Worm (Caenorhabditis elegans) whole organism, L2 larva: Measurements from ENCODE around the gene Y40C5A.4.
A peak's percentile ranks its signal among the peaks of the same experiment; 100 is the strongest.

ENCODE experiments used
- C34F6.9 ChIP-seq: fragments of 150-350 bp; optimal IDR thresholded peaks from 2 replicates; lab custom pipeline; 2014; ENCODE audit warnings: missing biosample characterization, missing genetic modification characterization
- F13H6.1 ChIP-seq: sonication (generic microtip); optimal IDR thresholded peaks from 2 replicates; lab custom pipeline; 2016; ENCODE audit warnings: missing genetic modification characterization, missing compliant biosample characterization
- R02D3.7 ChIP-seq: fragments of 150-350 bp; optimal IDR thresholded peaks from 2 replicates; lab custom pipeline; 2014; ENCODE audit warnings: missing biosample characterization, missing genetic modification characterization
- Y55F3AM.14 ChIP-seq: fragments of 200-800 bp; sonication (Bioruptor generic); optimal IDR thresholded peaks from 2 replicates; lab custom pipeline; 2018; ENCODE audit warnings: mild to moderate bottlenecking, missing genetic modification characterization, missing compliant biosample characterization
- ZK546.5 ChIP-seq: sonication (generic microtip); optimal IDR thresholded peaks from 2 replicates; lab custom pipeline; 2017; ENCODE audit warnings: missing biosample characterization, missing genetic modification characterization
- alr-1 ChIP-seq: fragments of 150-350 bp; optimal IDR thresholded peaks from 2 replicates; lab custom pipeline; 2014; ENCODE audit warnings: missing biosample characterization, missing genetic modification characterization
- aly-2 ChIP-seq: fragments of 150-350 bp; optimal IDR thresholded peaks from 2 replicates; lab custom pipeline; 2014; ENCODE audit warnings: missing biosample characterization, missing genetic modification characterization
- ama-1 ChIP-seq: fragments of 150-350 bp; optimal IDR thresholded peaks from 2 replicates; lab custom pipeline; 2018; ENCODE audit warnings: inconsistent platforms
- blmp-1 ChIP-seq: sonication (generic microtip); optimal IDR thresholded peaks from 2 replicates; lab custom pipeline; 2017; ENCODE audit warnings: missing genetic modification characterization, mild to moderate bottlenecking, missing compliant biosample characterization, antibody characterized with exemption, moderate library complexity; ENCODE audit not compliant: insufficient read depth
- ceh-16 ChIP-seq: fragments of 150-350 bp; optimal IDR thresholded peaks from 2 replicates; lab custom pipeline; 2014; ENCODE audit warnings: missing biosample characterization, missing genetic modification characterization
- ceh-82 ChIP-seq: fragments of 150-350 bp; optimal IDR thresholded peaks from 2 replicates; lab custom pipeline; 2014; ENCODE audit warnings: missing biosample characterization, missing genetic modification characterization
- crh-2 ChIP-seq: sonication (generic microtip); optimal IDR thresholded peaks from 2 replicates; lab custom pipeline; 2017; ENCODE audit warnings: missing biosample characterization, missing genetic modification characterization
- dmd-4 ChIP-seq: sonication (generic microtip); optimal IDR thresholded peaks from 2 replicates; lab custom pipeline; 2017; ENCODE audit warnings: missing biosample characterization, missing genetic modification characterization
- egl-27 ChIP-seq: sonication (generic microtip); optimal IDR thresholded peaks from 3 replicates; lab custom pipeline; 2017; ENCODE audit warnings: missing biosample characterization, missing genetic modification reagents, missing genetic modification characterization
- elt-1 ChIP-seq: fragments of 150-350 bp; optimal IDR thresholded peaks from 2 replicates; lab custom pipeline; 2014; ENCODE audit warnings: missing biosample characterization, missing genetic modification characterization
- elt-3 ChIP-seq: sonication (generic microtip); optimal IDR thresholded peaks from 2 replicates; lab custom pipeline; 2017; ENCODE audit warnings: missing biosample characterization, missing genetic modification characterization
- fos-1 ChIP-seq: fragments of 150-350 bp; optimal IDR thresholded peaks from 2 replicates; lab custom pipeline; 2014; ENCODE audit warnings: missing biosample characterization, missing genetic modification characterization
- gmeb-1 ChIP-seq: fragments of 150-350 bp; optimal IDR thresholded peaks from 2 replicates; lab custom pipeline; 2014; ENCODE audit warnings: missing biosample characterization, missing genetic modification characterization
- lin-11 ChIP-seq: fragments of 150-350 bp; sonication (generic microtip); optimal IDR thresholded peaks from 2 replicates; lab custom pipeline; 2014; ENCODE audit warnings: missing biosample characterization, missing genetic modification characterization, inconsistent platforms, mixed read lengths
- lin-13 ChIP-seq: fragments of 150-350 bp; optimal IDR thresholded peaks from 2 replicates; lab custom pipeline; 2014; ENCODE audit warnings: missing biosample characterization, missing genetic modification reagents, missing genetic modification characterization
- lin-39 ChIP-seq: fragments of 150-350 bp; optimal IDR thresholded peaks from 2 replicates; lab custom pipeline; 2014; ENCODE audit warnings: missing biosample characterization, missing genetic modification reagents, missing genetic modification characterization
- lsy-2 ChIP-seq, 2 experiments: fragments of 150-350 bp in 1 of 2; sonication (generic microtip) in 1 of 2; optimal IDR thresholded peaks; 2 replicates each; lab custom pipeline; 2014 to 2017; ENCODE audit warnings: missing biosample characterization in 2 of 2, missing genetic modification characterization in 2 of 2
- mab-5 ChIP-seq: fragments of 150-350 bp; optimal IDR thresholded peaks from 2 replicates; lab custom pipeline; 2014; ENCODE audit warnings: missing biosample characterization, missing genetic modification characterization
- mbf-1 ChIP-seq: sonication (generic microtip); optimal IDR thresholded peaks from 2 replicates; lab custom pipeline; 2017; ENCODE audit warnings: missing biosample characterization, missing genetic modification characterization
- mdl-1 ChIP-seq, 2 experiments: fragments of 150-350 bp in 1 of 2; sonication (generic microtip) in 1 of 2; optimal IDR thresholded peaks; 2 replicates each; lab custom pipeline; 2017; ENCODE audit warnings: missing biosample characterization in 2 of 2, missing genetic modification characterization in 2 of 2
- nhr-10 ChIP-seq: sonication (generic microtip); optimal IDR thresholded peaks from 2 replicates; lab custom pipeline; 2017; ENCODE audit warnings: missing biosample characterization, missing genetic modification characterization
- nhr-11 ChIP-seq: fragments of 150-350 bp; optimal IDR thresholded peaks from 2 replicates; lab custom pipeline; 2014; ENCODE audit warnings: missing biosample characterization, missing genetic modification characterization
- nhr-12 ChIP-seq: fragments of 150-350 bp; optimal IDR thresholded peaks from 2 replicates; lab custom pipeline; 2014; ENCODE audit warnings: missing biosample characterization, missing genetic modification characterization
- nhr-129 ChIP-seq: fragments of 150-350 bp; optimal IDR thresholded peaks from 2 replicates; lab custom pipeline; 2014; ENCODE audit warnings: missing biosample characterization, missing genetic modification characterization
- nhr-21 ChIP-seq: fragments of 150-350 bp; optimal IDR thresholded peaks from 2 replicates; lab custom pipeline; 2014; ENCODE audit warnings: missing biosample characterization, missing genetic modification characterization
- nhr-23 ChIP-seq: fragments of 150-350 bp; optimal IDR thresholded peaks from 2 replicates; lab custom pipeline; 2014; ENCODE audit warnings: missing biosample characterization, missing genetic modification reagents, missing genetic modification characterization
- nhr-237 ChIP-seq: fragments of 150-350 bp; optimal IDR thresholded peaks from 2 replicates; lab custom pipeline; 2014; ENCODE audit warnings: missing biosample characterization, missing genetic modification characterization
- nhr-25 ChIP-seq: fragments of 150-350 bp; sonication (generic microtip); optimal IDR thresholded peaks from 3 replicates; lab custom pipeline; 2014; ENCODE audit warnings: missing biosample characterization, missing genetic modification characterization
- nhr-6 ChIP-seq: fragments of 150-350 bp; optimal IDR thresholded peaks from 2 replicates; lab custom pipeline; 2014; ENCODE audit warnings: missing biosample characterization, missing genetic modification characterization
- nhr-77 ChIP-seq: fragments of 150-350 bp; optimal IDR thresholded peaks from 2 replicates; lab custom pipeline; 2014; ENCODE audit warnings: missing biosample characterization, missing genetic modification characterization
- peb-1 ChIP-seq: fragments of 150-350 bp; optimal IDR thresholded peaks from 2 replicates; lab custom pipeline; 2014; ENCODE audit warnings: missing biosample characterization, missing genetic modification characterization
- sem-4 ChIP-seq: fragments of 150-350 bp; optimal IDR thresholded peaks from 2 replicates; lab custom pipeline; 2014; ENCODE audit warnings: missing biosample characterization, missing genetic modification reagents, missing genetic modification characterization
- skn-1 ChIP-seq: sonication (generic microtip); optimal IDR thresholded peaks from 2 replicates; lab custom pipeline; 2017; ENCODE audit warnings: missing biosample characterization, missing genetic modification characterization
- sma-3 ChIP-seq: sonication (generic microtip); optimal IDR thresholded peaks from 2 replicates; lab custom pipeline; 2016; ENCODE audit warnings: missing genetic modification reagents, missing genetic modification characterization, missing compliant biosample characterization
- sma-9 ChIP-seq, 2 experiments: fragments of 150-350 bp in 1 of 2; sonication (generic microtip) in 1 of 2; optimal IDR thresholded peaks; 2 replicates each; lab custom pipeline; 2014 to 2016; ENCODE audit warnings: missing genetic modification characterization in 2 of 2, mild to moderate bottlenecking in 1 of 2, missing biosample characterization in 1 of 2, missing compliant biosample characterization in 1 of 2, missing genetic modification reagents in 1 of 2, moderate library complexity in 1 of 2
- snpc-4 ChIP-seq: fragments of 150-350 bp; optimal IDR thresholded peaks from 2 replicates; lab custom pipeline; 2014; ENCODE audit warnings: missing biosample characterization, missing genetic modification characterization
- unc-39 ChIP-seq: fragments of 150-350 bp; optimal IDR thresholded peaks from 2 replicates; lab custom pipeline; 2014; ENCODE audit warnings: missing biosample characterization, missing genetic modification characterization
- unc-55 ChIP-seq: fragments of 150-350 bp; sonication (generic microtip); optimal IDR thresholded peaks from 3 replicates; lab custom pipeline; 2014; ENCODE audit warnings: missing biosample characterization, missing genetic modification reagents, missing genetic modification characterization
- unc-62 ChIP-seq: fragments of 150-350 bp; optimal IDR thresholded peaks from 2 replicates; lab custom pipeline; 2014; ENCODE audit warnings: missing biosample characterization, missing genetic modification reagents, missing genetic modification characterization
- zag-1 ChIP-seq: fragments of 150-350 bp; optimal IDR thresholded peaks from 2 replicates; lab custom pipeline; 2014; ENCODE audit warnings: missing biosample characterization, missing genetic modification characterization
- ztf-1 ChIP-seq: fragments of 200-800 bp; sonication (Bioruptor generic); conservative IDR thresholded peaks from 2 replicates; pipeline ENCODE4 v1.3.6; 2022; ENCODE audit warnings: missing genetic modification characterization, missing compliant biosample characterization
- ztf-11 ChIP-seq: sonication (generic microtip); optimal IDR thresholded peaks from 2 replicates; lab custom pipeline; 2017; ENCODE audit warnings: missing biosample characterization, missing genetic modification characterization
- ztf-4 ChIP-seq: fragments of 150-350 bp; optimal IDR thresholded peaks from 2 replicates; lab custom pipeline; 2014; ENCODE audit warnings: missing biosample characterization, missing genetic modification characterization

The Y40C5A.4 gene

ce11 chrIV:7316613-7317153 is 48.2 kb downstream of the Y40C5A.4 start, which contains the start of gene F42C5.9 (continued):
- TF ChIP-seq F13H6.1 (tag; lab: Kevin White, UChicago) (no peak), ceh-16 (tag; lab: Kevin White, UChicago) (no peak), ztf-11 (tag; lab: Kevin White, UChicago) (no peak), lin-13 (GFP tag; lab: Kevin White, UChicago) (no peak), Y55F3AM.14 (GFP tag; lab: Kevin White, UChicago) (no peak)

- no peak for TF ChIP-seq zag-1 (tag; lab: Kevin White, UChicago)
- peak; percentile 30 for TF ChIP-seq sma-9 (GFP tag; optimal IDR thresholded peaks at IDR 0.05; lab: Kevin White, UChicago)
- TF ChIP-seq sma-9 (tag; optimal IDR thresholded peaks at IDR 0.05; lab: Kevin White, UChicago) = no peak
- no peak for TF ChIP-seq skn-1
- TF ChIP-seq ama-1 = no peak
- no peak for TF ChIP-seq alr-1 (tag; lab: Kevin White, UChicago)
- TF ChIP-seq nhr-6 (tag; lab: Kevin White, UChicago) = no peak
- TF ChIP-seq lin-39 = no peak
- no peak for TF ChIP-seq mab-5 (tag; lab: Kevin White, UChicago)
- no peak for TF ChIP-seq nhr-12
- TF ChIP-seq crh-2 (tag; lab: Kevin White, UChicago) = peak; percentile 68
- no peak for TF ChIP-seq unc-62
- TF ChIP-seq C34F6.9 (tag; lab: Kevin White, UChicago) = peak; percentile 72
- TF ChIP-seq nhr-129 = peak; percentile 35
- TF ChIP-seq sma-3 (GFP tag; lab: Kevin White, UChicago) = peak; percentile 12
- TF ChIP-seq F13H6.1 (tag; lab: Kevin White, UChicago) = peak; percentile 36
- no peak for TF ChIP-seq nhr-77 (tag; lab: Kevin White, UChicago)
- TF ChIP-seq mbf-1 = no peak
- no peak for TF ChIP-seq egl-27 (tag; lab: Kevin White, UChicago)
- peak; percentile 37 for TF ChIP-seq fos-1 (tag; lab: Kevin White, UChicago)
- TF ChIP-seq nhr-21 (tag; lab: Kevin White, UChicago) = no peak
- TF ChIP-seq elt-3 (tag; lab: Kevin White, UChicago) = no peak
- no peak for TF ChIP-seq R02D3.7 (tag; lab: Kevin White, UChicago)
- no peak for TF ChIP-seq nhr-23
- peak; percentile 84 for TF ChIP-seq unc-55
- TF ChIP-seq gmeb-1 = peak; percentile 64
- no peak for TF ChIP-seq mdl-1 (tag; optimal IDR thresholded peaks at IDR 0.05; lab: Kevin White, UChicago)
- TF ChIP-seq nhr-11 (tag; lab: Kevin White, UChicago) = no peak
- no peak for TF ChIP-seq aly-2 (tag; lab: Kevin White, UChicago)
- peak; percentile 61 for TF ChIP-seq lin-11
- no peak for TF ChIP-seq ztf-11 (tag; lab: Kevin White, UChicago)
- TF ChIP-seq ztf-4 (tag; lab: Kevin White, UChicago) = no peak
- TF ChIP-seq nhr-237 (tag; lab: Kevin White, UChicago) = no peak
- no peak for TF ChIP-seq nhr-10 (tag; lab: Kevin White, UChicago)
- no peak for TF ChIP-seq unc-39 (tag; lab: Kevin White, UChicago)
- peak; percentile 52 for TF ChIP-seq lin-13 (GFP tag; lab: Kevin White, UChicago)
- TF ChIP-seq sem-4 (tag; lab: Kevin White, UChicago) = peak; percentile 28
- TF ChIP-seq dmd-4 (tag; lab: Kevin White, UChicago) = no peak
- TF ChIP-seq peb-1 = no peak
- peak; percentile 26 for TF ChIP-seq blmp-1
- no peak for TF ChIP-seq ceh-82 (tag; lab: Kevin White, UChicago)
- TF ChIP-seq Y55F3AM.14 (GFP tag; lab: Kevin White, UChicago) = no peak
- TF ChIP-seq elt-1 = no peak
- no peak for TF ChIP-seq ceh-16 (tag; lab: Kevin White, UChicago)
- no peak for TF ChIP-seq ztf-1 (GFP tag; lab: Robert Waterston, UW)
- TF ChIP-seq lsy-2 (tag; optimal IDR thresholded peaks at IDR 0.05; lab: Kevin White, UChicago) = peak; percentile 0 to 83
- TF ChIP-seq nhr-25 = peak; percentile 54
- no peak for TF ChIP-seq ZK546.5 (tag; lab: Kevin White, UChicago)
- TF ChIP-seq snpc-4 (tag; lab: Kevin White, UChicago) = peak; percentile 43
Observed at ce11 chrIV:7313962-7314361, 50.9 kb downstream of the Y40C5A.4 start.
